Worm (Caenorhabditis elegans) whole organism, mixed stage, embryonic: ENCODE measurements around the gene nhr-237.

ENCODE experiments used
- M03D4.4 ChIP-seq: sonication (generic microtip); optimal IDR thresholded peaks from 2 replicates; lab custom pipeline; 2017; ENCODE audit warnings: mild to moderate bottlenecking, missing genetic modification characterization, missing compliant biosample characterization
- bed-3 ChIP-seq: fragments of 200-800 bp; sonication (Bioruptor generic); optimal IDR thresholded peaks from 3 replicates; lab custom pipeline; 2018; ENCODE audit warnings: mild to moderate bottlenecking, missing genetic modification characterization, moderate library complexity, missing compliant biosample characterization
- ceh-39 ChIP-seq: fragments of 150-350 bp; optimal IDR thresholded peaks from 2 replicates; lab custom pipeline; 2014; ENCODE audit warnings: missing biosample characterization, missing genetic modification characterization
- ceh-43 ChIP-seq: fragments of 200-800 bp; sonication (Bioruptor generic); optimal IDR thresholded peaks from 2 replicates; lab custom pipeline; 2018; ENCODE audit warnings: mild to moderate bottlenecking, missing genetic modification characterization, moderate library complexity, missing compliant biosample characterization
- ceh-83 ChIP-seq: fragments of 200-800 bp; sonication (Bioruptor generic); optimal IDR thresholded peaks from 2 replicates; lab custom pipeline; 2018; ENCODE audit warnings: mild to moderate bottlenecking, missing genetic modification characterization, missing compliant biosample characterization
- cnd-1 ChIP-seq: fragments of 200-800 bp; sonication (Bioruptor generic); optimal IDR thresholded peaks from 2 replicates; lab custom pipeline; 2018; ENCODE audit warnings: mild to moderate bottlenecking, missing genetic modification characterization, missing compliant biosample characterization
- drap-1 ChIP-seq: fragments of 200-800 bp; sonication (Bioruptor generic); optimal IDR thresholded peaks from 3 replicates; lab custom pipeline; 2018; ENCODE audit warnings: mild to moderate bottlenecking, missing genetic modification characterization, missing compliant biosample characterization
- elt-1 ChIP-seq: sonication (generic microtip); optimal IDR thresholded peaks from 2 replicates; lab custom pipeline; 2017; ENCODE audit warnings: missing genetic modification characterization, mild to moderate bottlenecking, missing compliant biosample characterization, antibody characterized with exemption, moderate library complexity, borderline replicate concordance; ENCODE audit not compliant: insufficient read depth
- elt-3 ChIP-seq: fragments of 150-350 bp; optimal IDR thresholded peaks from 2 replicates; lab custom pipeline; 2014; ENCODE audit warnings: missing biosample characterization, missing genetic modification characterization
- ham-2 ChIP-seq: fragments of 200-800 bp; sonication (Bioruptor generic); optimal IDR thresholded peaks from 2 replicates; lab custom pipeline; 2018; ENCODE audit warnings: mild to moderate bottlenecking, missing genetic modification characterization, missing compliant biosample characterization
- hlh-1 ChIP-seq: fragments of 150-350 bp; optimal IDR thresholded peaks from 2 replicates; lab custom pipeline; 2014; ENCODE audit warnings: missing biosample characterization, missing genetic modification reagents, missing genetic modification characterization
- lin-13 ChIP-seq: fragments of 150-350 bp; optimal IDR thresholded peaks from 2 replicates; lab custom pipeline; 2014; ENCODE audit warnings: missing biosample characterization, missing genetic modification characterization
- lin-32 ChIP-seq: fragments of 200-800 bp; sonication (Bioruptor generic); optimal IDR thresholded peaks from 2 replicates; lab custom pipeline; 2018; ENCODE audit warnings: mild to moderate bottlenecking, missing genetic modification characterization, missing compliant biosample characterization
- mab-5 ChIP-seq: fragments of 150-350 bp; optimal IDR thresholded peaks from 2 replicates; lab custom pipeline; 2014; ENCODE audit warnings: missing biosample characterization, missing genetic modification characterization
- mep-1 ChIP-seq: fragments of 150-350 bp; optimal IDR thresholded peaks from 2 replicates; lab custom pipeline; 2017; ENCODE audit warnings: missing biosample characterization, missing genetic modification reagents, missing genetic modification characterization, inconsistent platforms
- mls-2 ChIP-seq: sonication (generic microtip); optimal IDR thresholded peaks from 2 replicates; lab custom pipeline; 2016; ENCODE audit warnings: mild to moderate bottlenecking, missing genetic modification characterization, moderate library complexity, missing compliant biosample characterization
- nhr-12 ChIP-seq: fragments of 150-350 bp; optimal IDR thresholded peaks from 2 replicates; lab custom pipeline; 2014; ENCODE audit warnings: missing biosample characterization, missing genetic modification characterization
- nhr-2 ChIP-seq: fragments of 150-350 bp; optimal IDR thresholded peaks from 2 replicates; lab custom pipeline; 2014; ENCODE audit warnings: missing biosample characterization, missing genetic modification characterization
- nhr-237 ChIP-seq: fragments of 150-350 bp; optimal IDR thresholded peaks from 2 replicates; lab custom pipeline; 2014; ENCODE audit warnings: missing biosample characterization, missing genetic modification characterization
- nhr-28 ChIP-seq: fragments of 150-350 bp; optimal IDR thresholded peaks from 2 replicates; lab custom pipeline; 2014; ENCODE audit warnings: missing biosample characterization, missing genetic modification characterization
- pha-4 ChIP-seq: fragments of 150-350 bp; optimal IDR thresholded peaks from 2 replicates; lab custom pipeline; 2018; ENCODE audit warnings: missing biosample characterization, missing genetic modification reagents, missing genetic modification characterization
- sem-2 ChIP-seq: fragments of 200-800 bp; sonication (Bioruptor generic); optimal IDR thresholded peaks from 2 replicates; lab custom pipeline; 2018; ENCODE audit warnings: mild to moderate bottlenecking, missing genetic modification characterization, missing compliant biosample characterization
- tbx-8 ChIP-seq: fragments of 200-800 bp; sonication (Bioruptor generic); optimal IDR thresholded peaks from 2 replicates; lab custom pipeline; 2018; ENCODE audit warnings: mild to moderate bottlenecking, missing genetic modification characterization, moderate library complexity, missing compliant biosample characterization
- unc-120 ChIP-seq: sonication (generic microtip); optimal IDR thresholded peaks from 2 replicates; lab custom pipeline; 2017; ENCODE audit warnings: missing genetic modification characterization, missing compliant biosample characterization; ENCODE audit not compliant: poor library complexity, severe bottlenecking
- unc-39 ChIP-seq: fragments of 150-350 bp; optimal IDR thresholded peaks from 2 replicates; lab custom pipeline; 2014; ENCODE audit warnings: missing biosample characterization, missing genetic modification characterization
- unc-62 ChIP-seq: fragments of 150-350 bp; optimal IDR thresholded peaks from 2 replicates; lab custom pipeline; 2014; ENCODE audit warnings: missing biosample characterization, missing genetic modification reagents, missing genetic modification characterization
- zip-8 ChIP-seq: fragments of 150-350 bp; optimal IDR thresholded peaks from 2 replicates; lab custom pipeline; 2014; ENCODE audit warnings: missing biosample characterization, missing genetic modification characterization
- ztf-11 ChIP-seq: fragments of 150-350 bp; optimal IDR thresholded peaks from 2 replicates; lab custom pipeline; 2014; ENCODE audit warnings: missing biosample characterization, missing genetic modification characterization

nhr-237 gene

ce11 chrV:1578572-1579230, 47.9 kb downstream of the nhr-237 start:
- TF ChIP-seq ztf-11 (tag; lab: Kevin White, UChicago) (peak; percentile 34), nhr-237 (no peak), cnd-1 (tag; lab: Kevin White, UChicago) (peak; percentile 26), lin-13 (tag; lab: Kevin White, UChicago) (no peak), drap-1 (GFP tag; lab: Kevin White, UChicago) (no peak), tbx-8 (GFP tag; lab: Kevin White, UChicago) (no peak), sem-2 (no peak), nhr-2 (tag; lab: Kevin White, UChicago) (peak; percentile 88), M03D4.4 (tag; lab: Kevin White, UChicago) (peak; percentile 23), bed-3 (GFP tag; lab: Kevin White, UChicago) (no peak), nhr-28 (tag; lab: Kevin White, UChicago) (no peak), ceh-39 (tag; lab: Kevin White, UChicago) (no peak), zip-8 (tag; lab: Kevin White, UChicago) (peak; percentile 87), ham-2 (GFP tag; lab: Kevin White, UChicago) (peak; percentile 65), pha-4 (tag; lab: Kevin White, UChicago) (no peak), ceh-83 (GFP tag; lab: Kevin White, UChicago) (no peak)

- TF ChIP-seq pha-4 (tag; lab: Kevin White, UChicago) (no peak), M03D4.4 (tag; lab: Kevin White, UChicago) (peak; percentile 49), ceh-43 (peak; percentile 24), mep-1 (tag; lab: Kevin White, UChicago) (no peak), ceh-83 (GFP tag; lab: Kevin White, UChicago) (peak; percentile 32), drap-1 (GFP tag; lab: Kevin White, UChicago) (no peak), nhr-2 (tag; lab: Kevin White, UChicago) (peak; percentile 72), elt-3 (tag; lab: Kevin White, UChicago) (no peak)
- TF ChIP-seq, all 35 proteins: peak for 4
These were observed 49.4 kb downstream of the nhr-237 start for ce11 chrV:1577092-1577709.

ce11 chrV:1575493-1576084, 51.0 kb downstream of the nhr-237 start:
- TF ChIP-seq ham-2 (GFP tag; lab: Kevin White, UChicago): no peak
- peak; percentile 91 for TF ChIP-seq cnd-1 (tag; lab: Kevin White, UChicago)
- peak; percentile 98 for TF ChIP-seq hlh-1 (tag; lab: Kevin White, UChicago)
- TF ChIP-seq lin-13 (tag; lab: Kevin White, UChicago): peak; percentile 36
- TF ChIP-seq mab-5: peak; percentile 8
- peak; percentile 86 for TF ChIP-seq unc-62 (GFP tag; lab: Kevin White, UChicago)
- peak; percentile 52 for TF ChIP-seq lin-32 (GFP tag; lab: Kevin White, UChicago)
- TF ChIP-seq M03D4.4 (tag; lab: Kevin White, UChicago): peak; percentile 44
- TF ChIP-seq mls-2 (tag; lab: Kevin White, UChicago): no peak
- no peak for TF ChIP-seq nhr-12 (tag; lab: Kevin White, UChicago)
- TF ChIP-seq zip-8 (tag; lab: Kevin White, UChicago): no peak
- no peak for TF ChIP-seq ztf-11 (tag; lab: Kevin White, UChicago)
- peak; percentile 37 for TF ChIP-seq mep-1 (tag; lab: Kevin White, UChicago)
- no peak for TF ChIP-seq unc-39 (tag; lab: Kevin White, UChicago)
- TF ChIP-seq elt-1 (tag; lab: Kevin White, UChicago): no peak
- peak; percentile 46 for TF ChIP-seq unc-120 (tag; lab: Kevin White, UChicago)
